Worm (Caenorhabditis elegans) whole organism, young adult: ENCODE measurements around the gene erfa-3.

ENCODE experiments used
- F49E8.2 ChIP-seq: sonication (generic microtip); optimal IDR thresholded peaks from 3 replicates; lab custom pipeline; 2017; ENCODE audit warnings: missing genetic modification characterization, mild to moderate bottlenecking, missing compliant biosample characterization, antibody characterized with exemption, moderate library complexity; ENCODE audit not compliant: insufficient read depth
- F57A8.1 ChIP-seq: fragments of 200-800 bp; sonication (Bioruptor generic); optimal IDR thresholded peaks from 2 replicates; lab custom pipeline; 2018; ENCODE audit warnings: mild to moderate bottlenecking, missing genetic modification characterization, moderate library complexity, missing compliant biosample characterization
- akir-1 ChIP-seq: fragments of 200-800 bp; sonication (Bioruptor generic); optimal IDR thresholded peaks from 2 replicates; lab custom pipeline; 2018; ENCODE audit warnings: mild to moderate bottlenecking, missing genetic modification characterization, moderate library complexity, missing compliant biosample characterization
- ama-1 ChIP-seq, 3 experiments: fragments of 150-350 bp in 1 of 3; sonication (generic microtip) in 2 of 3; optimal IDR thresholded peaks; 2 replicates each; lab custom pipeline; 2014 to 2018; ENCODE audit warnings: missing biosample characterization in 2 of 3, missing genetic modification characterization in 2 of 3, missing genetic modification reagents in 2 of 3
- ccch-3 ChIP-seq: fragments of 200-800 bp; sonication (Bioruptor generic); optimal IDR thresholded peaks from 2 replicates; lab custom pipeline; 2018; ENCODE audit warnings: mild to moderate bottlenecking, missing genetic modification characterization, missing compliant biosample characterization
- cebp-2 ChIP-seq: fragments of 200-800 bp; sonication (Bioruptor generic); IDR thresholded peaks from 2 replicates; pipeline ENCODE4 v1.3.6; 2022; ENCODE audit warnings: missing genetic modification characterization, missing compliant biosample characterization
- dpff-1 ChIP-seq: sonication (generic microtip); optimal IDR thresholded peaks from 2 replicates; lab custom pipeline; 2017; ENCODE audit warnings: mild to moderate bottlenecking, missing genetic modification characterization, missing compliant biosample characterization
- hmg-1.2 ChIP-seq: fragments of 200-800 bp; sonication (Bioruptor generic); IDR thresholded peaks from 2 replicates; pipeline ENCODE4 v1.3.6; 2022; ENCODE audit warnings: missing genetic modification reagents, missing genetic modification characterization, missing compliant biosample characterization
- hsf-1 ChIP-seq: fragments of 200-800 bp; sonication (Bioruptor generic); IDR thresholded peaks from 2 replicates; pipeline ENCODE4 v1.3.6; 2022; ENCODE audit warnings: missing genetic modification reagents, missing genetic modification characterization, missing compliant biosample characterization
- madf-8 ChIP-seq: fragments of 200-800 bp; sonication (Bioruptor generic); conservative IDR thresholded peaks from 2 replicates; pipeline ENCODE4 v1.3.6; 2022; ENCODE audit warnings: missing genetic modification reagents, missing genetic modification characterization, missing compliant biosample characterization
- pha-4 ChIP-seq: fragments of 150-350 bp; sonication (generic microtip); optimal IDR thresholded peaks from 2 replicates; lab custom pipeline; 2014; ENCODE audit warnings: missing biosample characterization, missing genetic modification reagents, missing genetic modification characterization
- snpc-1.3 ChIP-seq: sonication (generic microtip); optimal IDR thresholded peaks from 2 replicates; lab custom pipeline; 2017; ENCODE audit warnings: missing genetic modification characterization, mild to moderate bottlenecking, missing compliant biosample characterization, antibody characterized with exemption, moderate library complexity, missing genotype, missing genetic modification reagents; ENCODE audit not compliant: insufficient read depth
- tbp1 ChIP-seq: fragments of 200-800 bp; sonication (Bioruptor generic); optimal IDR thresholded peaks from 2 replicates; lab custom pipeline; 2018; ENCODE audit warnings: mild to moderate bottlenecking, missing genetic modification characterization, missing compliant biosample characterization
- unc-62 ChIP-seq: fragments of 150-350 bp; optimal IDR thresholded peaks from 2 replicates; lab custom pipeline; 2014; ENCODE audit warnings: missing biosample characterization, missing genetic modification reagents, missing genetic modification characterization

ce11 chrV:11152333-11152732 lies 39.4 kb upstream of the erfa-3 start, which contains the start of gene srg-39:
- TF ChIP-seq F57A8.1 (GFP tag; lab: Kevin White, UChicago) (no peak), akir-1 (no peak), madf-8 (no peak), ccch-3 (no peak), tbp1 (GFP tag; lab: Kevin White, UChicago) (no peak), dpff-1 (no peak), hsf-1 (GFP tag; lab: Robert Waterston, UW) (no peak), unc-62 (no peak), cebp-2 (GFP tag; lab: Robert Waterston, UW) (no peak), ama-1 (optimal IDR thresholded peaks at IDR 0.05; lab: Kevin White, UChicago) (no peak), ama-1 (GFP tag; optimal IDR thresholded peaks at IDR 0.05; lab: Kevin White, UChicago) (no peak), hmg-1.2 (GFP tag; lab: Robert Waterston, UW) (no peak), F49E8.2 (tag; lab: Kevin White, UChicago) (no peak), pha-4 (no peak), snpc-1.3 (tag; lab: Kevin White, UChicago) (no peak)
